ENCODE assay signal across 2 worm cellular contexts in genomic region chrX:4397460-4397859, ce11.
TF ChIP-seq lines count a peak whose summit lies in the region.

No protein-coding gene starts in this region.

TF ChIP-seq in whole organism, L1 larva, 84 proteins besides CTCF, POLR2A, EP300 and RAD21:
- TF ChIP-seq ama-1 (optimal IDR thresholded peaks at IDR 0.05; lab: Kevin White, UChicago): no peak
- TF ChIP-seq sup-37 (GFP tag; optimal IDR thresholded peaks at IDR 0.05; lab: Kevin White, UChicago): no peak
- peak; percentile 28 for TF ChIP-seq lin-14 (GFP tag; optimal IDR thresholded peaks at IDR 0.05; lab: Kevin White, UChicago)
- no peak for TF ChIP-seq unc-130 (tag; optimal IDR thresholded peaks at IDR 0.05; lab: Kevin White, UChicago)
- peak; percentile 55 for TF ChIP-seq fkh-10 (GFP tag; optimal IDR thresholded peaks at IDR 0.05; lab: Kevin White, UChicago)
- TF ChIP-seq nhr-85 (tag; lab: Kevin White, UChicago): no peak
- no peak for TF ChIP-seq nhr-77 (tag; optimal IDR thresholded peaks at IDR 0.05; lab: Kevin White, UChicago)
- TF ChIP-seq fkh-8 (tag; optimal IDR thresholded peaks at IDR 0.05; lab: Kevin White, UChicago): no peak
- TF ChIP-seq mef-2 (tag; optimal IDR thresholded peaks at IDR 0.05; lab: Kevin White, UChicago): no peak

TF ChIP-seq in whole organism, young adult, 124 proteins besides CTCF, POLR2A, EP300 and RAD21:
- no peak for TF ChIP-seq egrh-3 (GFP tag; IDR thresholded peaks at IDR 0.05; lab: Robert Waterston, UW)
- TF ChIP-seq ceh-27 (GFP tag; optimal IDR thresholded peaks at IDR 0.05; lab: Kevin White, UChicago): peak; percentile 87
TF ChIP-seq in whole organism, young adult: peak in this region for 1.
